Fruit fly (Drosophila melanogaster) S2 (cell line): ENCODE measurements around the gene Agpat3.

Experiments used
- CG8478 ChIP-seq: fragments of >200 bp; optimal IDR thresholded peaks from 2 replicates; lab custom pipeline; 2018
- CTCF ChIP-seq, 2 experiments: fragments of >200 bp; optimal IDR thresholded peaks; 2 replicates each; lab custom pipeline; 2018

The Agpat3 gene

dm6 chr3L:16347914-16348313 is 37.8 kb downstream of the Agpat3 start, which contains the start of gene mRpS34:
TSS of gene mRpS34 (plus strand) at chr3L:16348074.
- no peak for TF ChIP-seq CTCF (optimal IDR thresholded peaks at IDR 0.05; lab: Kevin White, UChicago)
- TF ChIP-seq CG8478 (lab: Kevin White, UChicago), result no peak

dm6 chr3L:16346023-16346422 is 39.7 kb downstream of the Agpat3 start, which contains the start of gene CG33257:
TSS of gene CG33257 (plus strand) at chr3L:16346323.
- TF ChIP-seq CG8478 (lab: Kevin White, UChicago) (no peak), CTCF (optimal IDR thresholded peaks at IDR 0.05; lab: Kevin White, UChicago) (no peak)

dm6 chr3L:16339873-16340272 is 45.9 kb downstream of the Agpat3 start:
- no peak for TF ChIP-seq CG8478 (lab: Kevin White, UChicago)

DNA sequence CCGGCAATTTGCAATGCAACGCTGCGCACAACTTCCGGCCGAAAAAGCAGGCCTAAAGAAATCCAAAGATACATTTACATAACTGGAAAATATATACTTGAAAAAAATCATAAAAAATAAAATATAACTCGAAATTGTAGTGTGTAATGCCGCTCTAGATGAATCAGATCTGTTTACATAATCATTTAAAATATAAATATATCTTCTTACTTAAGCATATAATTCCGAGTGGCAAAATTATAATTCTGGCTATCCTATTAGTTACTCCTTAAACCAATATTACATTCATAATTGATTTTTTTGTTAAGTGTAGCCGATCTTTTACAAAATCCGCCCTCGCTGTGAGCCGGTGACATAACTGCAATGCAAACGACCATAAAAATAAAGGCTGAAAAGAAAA is 46.3 kb downstream of the Agpat3 start:
- TF ChIP-seq CG8478 (lab: Kevin White, UChicago), result no peak
- no peak for TF ChIP-seq CTCF (optimal IDR thresholded peaks at IDR 0.05; lab: Kevin White, UChicago)

DNA sequence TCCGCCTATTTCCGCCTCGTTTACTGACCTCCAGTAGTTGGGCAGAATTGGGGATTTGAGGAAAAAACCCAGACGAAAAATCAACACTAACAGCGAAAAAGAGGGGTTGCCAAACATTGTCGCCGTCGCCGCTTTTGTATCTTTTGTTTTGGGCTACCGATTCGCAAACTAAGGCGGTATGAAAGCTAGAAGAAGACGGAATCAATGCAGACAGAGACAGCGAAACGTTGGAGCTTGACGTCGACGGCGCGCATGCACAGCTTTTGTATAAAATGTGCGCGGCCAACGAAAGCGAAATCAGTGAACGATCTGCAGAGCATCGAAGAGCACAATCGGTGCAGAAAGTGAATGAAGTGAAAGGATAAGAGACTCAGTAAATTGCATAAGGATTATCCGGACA is 47.1 kb downstream of the Agpat3 start, which contains the start of gene CG4998:
Gene CG4998 (plus strand): TSS at position 301 of the 400 bp plus-strand sequence.
- no peak for TF ChIP-seq CG8478 (lab: Kevin White, UChicago)
- TF ChIP-seq CTCF (optimal IDR thresholded peaks at IDR 0.05; lab: Kevin White, UChicago), result no peak

DNA sequence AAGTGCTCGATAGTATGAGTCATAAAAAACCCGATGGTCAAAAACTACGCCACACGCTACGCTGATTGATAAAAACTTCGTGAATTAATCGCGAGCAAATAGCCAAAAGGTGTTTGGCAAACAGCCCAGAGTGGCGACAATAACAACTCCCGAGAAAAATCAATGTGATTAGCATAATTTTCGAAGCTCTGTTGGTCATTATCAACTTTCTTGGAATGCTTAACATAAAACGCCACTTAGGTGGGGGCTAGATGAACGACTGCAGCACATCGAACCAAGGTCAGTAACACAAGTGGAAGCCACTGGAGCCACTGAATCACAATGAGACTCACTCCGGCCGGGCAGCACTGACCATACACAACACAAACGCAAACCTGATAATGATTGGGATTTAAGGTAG is 48.0 kb downstream of the Agpat3 start:
- no peak for TF ChIP-seq CTCF (optimal IDR thresholded peaks at IDR 0.05; lab: Kevin White, UChicago)
- TF ChIP-seq CG8478 (lab: Kevin White, UChicago), result no peak

DNA sequence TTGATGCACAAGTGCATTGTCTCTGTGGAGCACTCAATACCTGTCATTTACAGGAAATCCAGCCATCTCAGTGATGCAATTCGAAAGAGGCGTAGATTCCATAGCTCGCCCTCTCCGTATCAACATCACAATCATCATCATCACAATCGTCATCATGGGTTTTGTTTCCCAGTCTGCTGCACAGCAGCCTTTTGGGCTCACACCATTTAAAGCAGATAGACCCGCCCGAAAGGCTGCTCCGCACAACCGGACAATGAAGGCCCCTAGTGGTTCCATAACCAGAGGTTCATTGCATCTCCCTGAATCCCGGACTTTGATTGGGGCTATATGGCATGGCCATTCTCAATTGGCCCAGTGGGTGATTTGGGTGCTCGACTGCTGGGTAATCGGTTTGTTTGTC is 50.9 kb downstream of the Agpat3 start:
- TF ChIP-seq CG8478 (lab: Kevin White, UChicago) (no peak), CTCF (optimal IDR thresholded peaks at IDR 0.05; lab: Kevin White, UChicago) (no peak)

dm6 chr3L:16333013-16333412 is 52.7 kb downstream of the Agpat3 start, which contains the start of gene CG13056:
TSS of gene CG13056 (plus strand) at chr3L:16333313.
- TF ChIP-seq CTCF (optimal IDR thresholded peaks at IDR 0.05; lab: Kevin White, UChicago), result no peak
